Fruit fly (Drosophila melanogaster) whole organism, wandering third instar larva: ENCODE data around the gene Brms1.

Experiments used
- Dfd ChIP-seq: fragments of >200 bp; optimal IDR thresholded peaks from 2 replicates; lab custom pipeline; 2017; ENCODE audit warnings: missing biosample characterization, missing genetic modification characterization
- Dif ChIP-seq: fragments of 200-275, 200-300 bp; sonication (Bioruptor generic); optimal IDR thresholded peaks from 2 replicates; lab custom pipeline; 2018; ENCODE audit warnings: missing biosample characterization, missing genetic modification characterization; ENCODE audit not compliant: partially characterized antibody
- Hnf4 ChIP-seq: fragments of 200-800 bp; sonication (Bioruptor generic); optimal IDR thresholded peaks from 2 replicates; lab custom pipeline; 2016; ENCODE audit warnings: missing biosample characterization, mild to moderate bottlenecking, missing genetic modification characterization
- Hr78 ChIP-seq: fragments of >200 bp; optimal IDR thresholded peaks from 2 replicates; lab custom pipeline; 2017; ENCODE audit warnings: missing biosample characterization, missing genetic modification characterization
- OdsH ChIP-seq: fragments of 200-800 bp; sonication (Bioruptor generic); optimal IDR thresholded peaks from 2 replicates; lab custom pipeline; 2016; ENCODE audit warnings: missing biosample characterization, mild to moderate bottlenecking, missing genetic modification characterization
- dl ChIP-seq, 2 experiments: fragments of 175-275, 200-275 bp in 1 of 2; fragments of 200-275 bp in 1 of 2; sonication (Bioruptor generic); optimal IDR thresholded peaks; lab custom pipeline; 2018; ENCODE audit warnings: mild to moderate bottlenecking in 2 of 2, missing biosample characterization in 2 of 2, missing genetic modification characterization in 2 of 2, moderate library complexity in 2 of 2; ENCODE audit not compliant: partially characterized antibody in 2 of 2, insufficient read depth in 1 of 2
- foxo ChIP-seq, 2 experiments: fragments of 200-800 bp; sonication (Bioruptor generic); optimal IDR thresholded peaks; 2 replicates in 1 of 2; 3 replicates in 1 of 2; lab custom pipeline; 2016 to 2017; ENCODE audit warnings: missing biosample characterization in 2 of 2, missing genetic modification characterization in 2 of 2
- fru ChIP-seq: fragments of 200-800 bp; sonication (Bioruptor generic); optimal IDR thresholded peaks from 3 replicates; lab custom pipeline; 2016; ENCODE audit warnings: missing biosample characterization, mild to moderate bottlenecking, missing genetic modification characterization
- h ChIP-seq: fragments of 200-800 bp; sonication (Bioruptor generic); optimal IDR thresholded peaks from 3 replicates; lab custom pipeline; 2016; ENCODE audit warnings: missing biosample characterization, mild to moderate bottlenecking, missing genetic modification characterization
- sv ChIP-seq: fragments of 200-800 bp; sonication (Bioruptor generic); optimal IDR thresholded peaks from 3 replicates; lab custom pipeline; 2016; ENCODE audit warnings: missing biosample characterization, missing genetic modification characterization
- tai ChIP-seq: sonication (Bioruptor generic); optimal IDR thresholded peaks from 2 replicates; lab custom pipeline; 2016; ENCODE audit warnings: missing biosample characterization, missing genetic modification characterization
- usp ChIP-seq: fragments of >200 bp; optimal IDR thresholded peaks from 2 replicates; lab custom pipeline; 2017; ENCODE audit warnings: missing biosample characterization, missing genetic modification characterization
- woc ChIP-seq: sonication (Bioruptor generic); optimal IDR thresholded peaks from 2 replicates; lab custom pipeline; 2016; ENCODE audit warnings: missing biosample characterization, mild to moderate bottlenecking, missing genetic modification characterization

- TF ChIP-seq woc (GFP tag; lab: Kevin White, UChicago) (no peak), Dfd (GFP tag; lab: Kevin White, UChicago) (no peak), usp (GFP tag; lab: Kevin White, UChicago) (no peak), tai (GFP tag; lab: Kevin White, UChicago) (no peak), dl (GFP tag; optimal IDR thresholded peaks at IDR 0.05; lab: Kevin White, UChicago; ENCODE audit: insufficient read depth in 1 of 2, partially characterized antibody in 2 of 2) (no peak), foxo (GFP tag; optimal IDR thresholded peaks at IDR 0.05; lab: Kevin White, UChicago) (no peak), OdsH (GFP tag; lab: Kevin White, UChicago) (no peak), Dif (no peak), sv (GFP tag; lab: Kevin White, UChicago) (no peak), Hnf4 (no peak), fru (GFP tag; lab: Kevin White, UChicago) (no peak), h (no peak), Hr78 (no peak)
Observed at dm6 chrX:12937825-12938520, 28.6 kb upstream of the Brms1 start.
